Fruit fly (Drosophila melanogaster) whole organism, wandering third instar larva: ENCODE data around the gene Rtnl1.

ENCODE experiments used
- Abd-B ChIP-seq: fragments of >200 bp; optimal IDR thresholded peaks from 2 replicates; lab custom pipeline; 2017; ENCODE audit warnings: missing biosample characterization, missing genetic modification characterization
- CG32264 ChIP-seq: fragments of 200-800 bp; sonication (Bioruptor generic); optimal IDR thresholded peaks from 2 replicates; lab custom pipeline; 2016; ENCODE audit warnings: missing biosample characterization, missing genetic modification characterization
- CG9705 ChIP-seq: fragments of 200-800 bp; sonication (Bioruptor generic); optimal IDR thresholded peaks from 2 replicates; lab custom pipeline; 2018; ENCODE audit warnings: missing biosample characterization, mild to moderate bottlenecking, missing genetic modification characterization
- CrebA ChIP-seq: fragments of 200-800 bp; sonication (Bioruptor generic); optimal IDR thresholded peaks from 2 replicates; lab custom pipeline; 2016; ENCODE audit warnings: missing biosample characterization, mild to moderate bottlenecking, missing genetic modification characterization, borderline replicate concordance
- Dfd ChIP-seq: fragments of >200 bp; optimal IDR thresholded peaks from 2 replicates; lab custom pipeline; 2017; ENCODE audit warnings: missing biosample characterization, missing genetic modification characterization
- Dif ChIP-seq: fragments of 200-275, 200-300 bp; sonication (Bioruptor generic); optimal IDR thresholded peaks from 2 replicates; lab custom pipeline; 2018; ENCODE audit warnings: missing biosample characterization, missing genetic modification characterization; ENCODE audit not compliant: partially characterized antibody
- GATAd ChIP-seq: sonication (Bioruptor generic); optimal IDR thresholded peaks from 2 replicates; lab custom pipeline; 2016; ENCODE audit warnings: missing biosample characterization, missing genetic modification characterization
- HLH106 ChIP-seq: fragments of 200-800 bp; optimal IDR thresholded peaks from 3 replicates; lab custom pipeline; 2019; ENCODE audit warnings: missing biosample characterization, mild to moderate bottlenecking, missing genetic modification characterization, moderate library complexity
- Hnf4 ChIP-seq: fragments of 200-800 bp; sonication (Bioruptor generic); optimal IDR thresholded peaks from 2 replicates; lab custom pipeline; 2016; ENCODE audit warnings: missing biosample characterization, mild to moderate bottlenecking, missing genetic modification characterization
- Hr78 ChIP-seq: fragments of >200 bp; optimal IDR thresholded peaks from 2 replicates; lab custom pipeline; 2017; ENCODE audit warnings: missing biosample characterization, missing genetic modification characterization
- Hr83 ChIP-seq: fragments of 200-300 bp; sonication (Bioruptor generic); optimal IDR thresholded peaks from 2 replicates; lab custom pipeline; 2016; ENCODE audit warnings: missing biosample characterization, mild to moderate bottlenecking, missing genetic modification characterization, moderate library complexity; ENCODE audit not compliant: poor library complexity, severe bottlenecking
- Jra ChIP-seq: sonication (Bioruptor generic); optimal IDR thresholded peaks from 2 replicates; lab custom pipeline; 2016; ENCODE audit warnings: missing biosample characterization, missing genetic modification characterization
- Mio ChIP-seq: sonication (Bioruptor generic); optimal IDR thresholded peaks from 2 replicates; lab custom pipeline; 2016; ENCODE audit warnings: missing biosample characterization, missing genetic modification characterization
- Myc ChIP-seq: fragments of >200 bp; optimal IDR thresholded peaks from 2 replicates; lab custom pipeline; 2017
- N ChIP-seq: fragments of >200 bp; optimal IDR thresholded peaks from 2 replicates; lab custom pipeline; 2018; ENCODE audit warnings: missing biosample characterization, missing external identifiers, missing genetic modification characterization
- OdsH ChIP-seq: fragments of 200-800 bp; sonication (Bioruptor generic); optimal IDR thresholded peaks from 2 replicates; lab custom pipeline; 2016; ENCODE audit warnings: missing biosample characterization, mild to moderate bottlenecking, missing genetic modification characterization
- Rel ChIP-seq, 2 experiments: fragments of 200-800 bp; sonication (Bioruptor generic) in 1 of 2; optimal IDR thresholded peaks; 2 replicates in 1 of 2; 3 replicates in 1 of 2; lab custom pipeline; 2016 to 2019; ENCODE audit warnings: mild to moderate bottlenecking in 2 of 2, missing biosample characterization in 2 of 2, missing genetic modification characterization in 2 of 2, moderate library complexity in 1 of 2
- Sp1 ChIP-seq: fragments of 200-800 bp; sonication (Bioruptor generic); optimal IDR thresholded peaks from 3 replicates; lab custom pipeline; 2019; ENCODE audit warnings: missing biosample characterization, mild to moderate bottlenecking, missing genetic modification characterization, moderate library complexity
- Vsx2 ChIP-seq: fragments of 200-300, 225-300 bp; sonication (Bioruptor generic); optimal IDR thresholded peaks from 2 replicates; lab custom pipeline; 2018; ENCODE audit warnings: missing biosample characterization, missing genetic modification characterization; ENCODE audit not compliant: partially characterized antibody
- br ChIP-seq: fragments of 200-800 bp; sonication (Bioruptor generic); optimal IDR thresholded peaks from 2 replicates; lab custom pipeline; 2016; ENCODE audit warnings: missing biosample characterization, missing genetic modification characterization
- brk ChIP-seq: fragments of 200-800 bp; sonication (Bioruptor generic); optimal IDR thresholded peaks from 2 replicates; lab custom pipeline; 2016; ENCODE audit warnings: missing biosample characterization, mild to moderate bottlenecking, missing genetic modification characterization
- dl ChIP-seq, 2 experiments: fragments of 175-275, 200-275 bp in 1 of 2; fragments of 200-275 bp in 1 of 2; sonication (Bioruptor generic); optimal IDR thresholded peaks; lab custom pipeline; 2018; ENCODE audit warnings: mild to moderate bottlenecking in 2 of 2, missing biosample characterization in 2 of 2, missing genetic modification characterization in 2 of 2, moderate library complexity in 2 of 2; ENCODE audit not compliant: partially characterized antibody in 2 of 2, insufficient read depth in 1 of 2
- dmrt93B ChIP-seq: fragments of 200-800 bp; sonication (Bioruptor generic); optimal IDR thresholded peaks from 2 replicates; lab custom pipeline; 2018; ENCODE audit warnings: missing biosample characterization, mild to moderate bottlenecking, missing genetic modification characterization
- dsf ChIP-seq: sonication (Bioruptor generic); optimal IDR thresholded peaks from 2 replicates; lab custom pipeline; 2016; ENCODE audit warnings: missing biosample characterization, missing genetic modification characterization, borderline replicate concordance
- ey ChIP-seq: fragments of 200-800 bp; sonication (Bioruptor generic); optimal IDR thresholded peaks from 2 replicates; lab custom pipeline; 2016; ENCODE audit warnings: missing biosample characterization, missing genetic modification characterization
- foxo ChIP-seq, 2 experiments: fragments of 200-800 bp; sonication (Bioruptor generic); optimal IDR thresholded peaks; 2 replicates in 1 of 2; 3 replicates in 1 of 2; lab custom pipeline; 2016 to 2017; ENCODE audit warnings: missing biosample characterization in 2 of 2, missing genetic modification characterization in 2 of 2
- fru ChIP-seq: fragments of 200-800 bp; sonication (Bioruptor generic); optimal IDR thresholded peaks from 3 replicates; lab custom pipeline; 2016; ENCODE audit warnings: missing biosample characterization, mild to moderate bottlenecking, missing genetic modification characterization
- h ChIP-seq: fragments of 200-800 bp; sonication (Bioruptor generic); optimal IDR thresholded peaks from 3 replicates; lab custom pipeline; 2016; ENCODE audit warnings: missing biosample characterization, mild to moderate bottlenecking, missing genetic modification characterization
- jim ChIP-seq: fragments of 175-275, 200-325 bp; sonication (Bioruptor generic); optimal IDR thresholded peaks from 2 replicates; lab custom pipeline; 2016; ENCODE audit warnings: missing biosample characterization, mild to moderate bottlenecking, missing genetic modification characterization
- lola ChIP-seq: fragments of >200 bp; optimal IDR thresholded peaks from 2 replicates; lab custom pipeline; 2017; ENCODE audit warnings: missing biosample characterization, missing genetic modification characterization
- pan ChIP-seq: fragments of >200 bp; optimal IDR thresholded peaks from 2 replicates; lab custom pipeline; 2017
- psq ChIP-seq: fragments of 200-800 bp; sonication (Bioruptor generic); optimal IDR thresholded peaks from 3 replicates; lab custom pipeline; 2017; ENCODE audit warnings: missing biosample characterization, mild to moderate bottlenecking, missing genetic modification characterization, moderate library complexity
- rgr ChIP-seq: fragments of 200-800 bp; sonication (Bioruptor generic); optimal IDR thresholded peaks from 3 replicates; lab custom pipeline; 2016; ENCODE audit warnings: missing biosample characterization, mild to moderate bottlenecking, missing genetic modification characterization
- sage ChIP-seq: fragments of 200-800 bp; sonication (Bioruptor generic); optimal IDR thresholded peaks from 2 replicates; lab custom pipeline; 2016; ENCODE audit warnings: missing biosample characterization, mild to moderate bottlenecking, missing genetic modification characterization
- sv ChIP-seq: fragments of 200-800 bp; sonication (Bioruptor generic); optimal IDR thresholded peaks from 3 replicates; lab custom pipeline; 2016; ENCODE audit warnings: missing biosample characterization, missing genetic modification characterization
- tai ChIP-seq: sonication (Bioruptor generic); optimal IDR thresholded peaks from 2 replicates; lab custom pipeline; 2016; ENCODE audit warnings: missing biosample characterization, missing genetic modification characterization
- usp ChIP-seq: fragments of >200 bp; optimal IDR thresholded peaks from 2 replicates; lab custom pipeline; 2017; ENCODE audit warnings: missing biosample characterization, missing genetic modification characterization
- woc ChIP-seq: sonication (Bioruptor generic); optimal IDR thresholded peaks from 2 replicates; lab custom pipeline; 2016; ENCODE audit warnings: missing biosample characterization, mild to moderate bottlenecking, missing genetic modification characterization

The Rtnl1 gene

dm6 chr2L:5052367-5052914 lies 42.9 kb upstream of the Rtnl1 start, which contains the start of gene senju:
TSS of gene senju (plus strand) at chr2L:5052843.
- TF ChIP-seq Dfd (GFP tag; lab: Kevin White, UChicago) = no peak
- TF ChIP-seq CG9705 (GFP tag; lab: Kevin White, UChicago) = peak; percentile 67
- peak; percentile 73 for TF ChIP-seq dsf
- peak; percentile 91 for TF ChIP-seq Jra (GFP tag; lab: Kevin White, UChicago)
- no peak for TF ChIP-seq Vsx2 (GFP tag; lab: Kevin White, UChicago)
- TF ChIP-seq Dif = no peak
- peak; percentile 57 for TF ChIP-seq Myc
- peak; percentile 95 for TF ChIP-seq Hr83 (GFP tag; lab: Kevin White, UChicago)
- peak; percentile 91 for TF ChIP-seq Hnf4 (GFP tag; lab: Kevin White, UChicago)
- TF ChIP-seq psq = peak; percentile 82
- no peak for TF ChIP-seq woc (GFP tag; lab: Kevin White, UChicago)
- TF ChIP-seq Hr78 (GFP tag; lab: Kevin White, UChicago) = no peak
- peak; percentile 57 for TF ChIP-seq dmrt93B (GFP tag; lab: Kevin White, UChicago)
- TF ChIP-seq dl (GFP tag; optimal IDR thresholded peaks at IDR 0.05; lab: Kevin White, UChicago; ENCODE audit: insufficient read depth in 1 of 2, partially characterized antibody in 2 of 2) = no peak
- TF ChIP-seq OdsH (GFP tag; lab: Kevin White, UChicago) = peak; percentile 89
- TF ChIP-seq h (GFP tag; lab: Kevin White, UChicago) = peak; percentile 93
- TF ChIP-seq pan (lab: Kevin White, UChicago) = no peak
- TF ChIP-seq fru = peak; percentile 90
- peak; percentile 79 for TF ChIP-seq Sp1
- TF ChIP-seq jim (GFP tag; lab: Kevin White, UChicago) = peak; percentile 43
- TF ChIP-seq HLH106 (tag; lab: Kevin White, UChicago) = peak; percentile 59
- peak; percentile 92 for TF ChIP-seq ey
- TF ChIP-seq usp (GFP tag; lab: Kevin White, UChicago) = no peak
- TF ChIP-seq lola (GFP tag; lab: Kevin White, UChicago) = no peak
- TF ChIP-seq GATAd (GFP tag; lab: Kevin White, UChicago) = no peak
- TF ChIP-seq N (GFP tag; lab: Kevin White, UChicago) = no peak
- TF ChIP-seq sage (GFP tag; lab: Kevin White, UChicago) = no peak
- peak; percentile 53 for TF ChIP-seq Mio (GFP tag; lab: Kevin White, UChicago)
- TF ChIP-seq CG32264 (GFP tag; lab: Kevin White, UChicago) = peak; percentile 25
- TF ChIP-seq Abd-B = no peak
- peak in 1 of 2 experiments; percentile 92 for TF ChIP-seq foxo (GFP tag; optimal IDR thresholded peaks at IDR 0.05; lab: Kevin White, UChicago)
- peak; percentile 75 for TF ChIP-seq sv (GFP tag; lab: Kevin White, UChicago)
- TF ChIP-seq CrebA (GFP tag; lab: Kevin White, UChicago) = no peak
- no peak for TF ChIP-seq brk (GFP tag; lab: Kevin White, UChicago)
- no peak for TF ChIP-seq Rel (GFP tag; optimal IDR thresholded peaks at IDR 0.05; lab: Kevin White, UChicago)
- peak; percentile 98 for TF ChIP-seq Rel (tag; optimal IDR thresholded peaks at IDR 0.05; lab: Kevin White, UChicago)
- peak; percentile 93 for TF ChIP-seq br (GFP tag; lab: Kevin White, UChicago)
- TF ChIP-seq tai (GFP tag; lab: Kevin White, UChicago) = no peak
- TF ChIP-seq rgr (GFP tag; lab: Kevin White, UChicago) = peak; percentile 90

- TF ChIP-seq brk (GFP tag; lab: Kevin White, UChicago) (no peak), Vsx2 (GFP tag; lab: Kevin White, UChicago) (no peak), sv (GFP tag; lab: Kevin White, UChicago) (no peak), Myc (no peak), sage (GFP tag; lab: Kevin White, UChicago) (no peak), HLH106 (tag; lab: Kevin White, UChicago) (no peak), foxo (GFP tag; optimal IDR thresholded peaks at IDR 0.05; lab: Kevin White, UChicago) (no peak), lola (GFP tag; lab: Kevin White, UChicago) (no peak), dmrt93B (GFP tag; lab: Kevin White, UChicago) (no peak)
Observed at dm6 chr2L:5050825-5051224, 41.3 kb upstream of the Rtnl1 start, which contains the start of gene CG9121. TSS of gene CG9121 (minus strand) at chr2L:5051062.
